Worm (Caenorhabditis elegans): ENCODE data around the gene E01B7.2.
"Not testable (repeated sequence)": the region's sequence is repeated elsewhere in the genome, so short reads cannot be mapped to it uniquely, and the experiment has no call there.

Gene E01B7.2

DNA sequence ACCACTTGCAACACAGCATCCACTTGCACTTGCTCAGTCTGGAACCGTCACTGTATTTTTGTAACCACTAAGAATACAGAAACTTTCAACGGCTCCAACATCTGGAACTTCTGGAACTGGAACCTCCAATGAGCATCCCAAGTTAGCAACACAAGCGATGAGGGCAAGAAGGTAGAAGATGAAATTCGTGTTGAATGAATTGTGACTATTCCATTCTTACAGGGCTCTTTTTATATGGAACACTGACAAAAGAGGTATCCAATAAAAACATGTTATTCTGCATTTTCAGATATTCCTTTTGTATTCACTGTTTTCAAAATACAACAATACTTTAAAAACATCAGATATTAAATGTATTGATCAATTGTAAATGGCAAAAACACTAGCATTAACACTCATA is 27.6 kb upstream of the E01B7.2 start, which contains the start of gene C06H5.11:
Gene C06H5.11 (minus strand): TSS at position 101 of the 400 bp plus-strand sequence.
- not testable (repeated sequence) for TF ChIP-seq sptf-1 (tag; optimal IDR thresholded peaks at IDR 0.05); ztf-11 (tag; optimal IDR thresholded peaks at IDR 0.05); bed-3 (GFP tag; optimal IDR thresholded peaks at IDR 0.05)

DNA sequence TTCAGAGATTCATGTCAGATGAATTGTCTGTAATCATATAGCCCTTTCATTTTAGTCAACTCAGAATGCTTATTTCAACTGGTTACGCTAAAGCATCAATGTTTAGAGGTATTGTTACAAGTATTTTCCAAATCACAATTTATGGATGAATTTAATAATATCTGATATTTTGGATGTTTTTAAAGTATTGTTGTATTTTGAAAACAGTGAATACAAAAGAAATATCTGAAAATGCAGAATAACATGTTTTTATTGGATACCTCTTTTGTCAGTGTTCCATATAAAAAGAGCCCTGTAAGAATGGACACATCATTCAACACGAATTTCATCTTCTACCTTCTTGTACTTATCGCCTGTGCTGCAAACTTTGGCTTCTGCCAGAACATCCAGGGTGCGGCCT is 27.1 kb upstream of the E01B7.2 start, which contains the start of gene C06H5.12:
Gene C06H5.12 (plus strand): TSS at position 301 of the 400 bp plus-strand sequence.
- not testable (repeated sequence) for TF ChIP-seq lin-13 (tag; optimal IDR thresholded peaks at IDR 0.05); unc-39 (tag; optimal IDR thresholded peaks at IDR 0.05); flh-1 (GFP tag; optimal IDR thresholded peaks at IDR 0.05)

DNA sequence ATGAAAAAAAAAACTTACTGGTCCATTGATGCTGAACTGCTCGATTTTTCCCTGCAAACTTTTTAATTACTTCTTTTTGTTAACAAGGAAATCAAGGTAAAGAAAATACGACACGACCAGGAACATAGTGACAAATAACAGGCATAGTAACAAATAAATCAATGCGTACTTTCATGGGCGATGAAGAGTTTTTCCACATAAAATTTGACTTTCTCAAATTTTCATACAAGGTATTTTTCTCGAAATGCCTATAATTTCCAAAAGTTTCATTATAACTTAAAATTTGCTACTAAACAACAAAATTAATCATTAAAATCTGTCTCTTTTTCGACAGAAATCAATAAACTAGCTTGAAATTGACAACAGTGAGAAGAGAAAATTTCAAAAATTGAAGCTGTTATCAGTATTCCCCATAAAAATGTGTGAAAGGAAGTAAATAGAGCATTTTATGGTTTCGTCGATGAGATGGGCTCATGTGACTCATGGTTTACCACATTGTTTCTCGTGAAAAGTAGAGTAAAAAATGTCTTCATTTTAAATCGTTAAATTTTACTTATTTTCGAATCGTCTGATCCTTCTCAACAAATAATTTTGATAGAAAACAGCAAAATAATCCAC is 24.7 kb upstream of the E01B7.2 start, which contains the start of gene fbxa-156:
Gene fbxa-156 (minus strand): TSS at position 51 of the 618 bp plus-strand sequence.
- TF ChIP-seq ceh-43 (GFP tag; optimal IDR thresholded peaks at IDR 0.05), result no peak

DNA sequence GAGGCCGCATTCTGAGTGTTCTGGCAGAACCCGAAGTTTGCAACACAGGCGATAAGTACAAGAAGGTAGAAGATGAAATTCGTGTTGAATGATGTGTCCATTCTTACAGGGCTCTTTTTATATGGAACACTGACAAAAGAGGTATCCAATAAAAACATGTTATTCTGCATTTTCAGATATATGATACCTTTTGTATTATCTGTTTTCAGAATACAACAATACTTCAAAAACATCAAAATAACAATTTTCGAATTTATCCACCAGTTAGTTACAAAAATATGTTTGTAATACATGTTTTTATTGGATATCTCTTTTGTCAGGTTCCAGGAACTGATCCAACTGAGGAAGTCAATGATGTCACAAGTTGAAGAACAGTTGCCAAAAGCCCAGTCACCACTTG is 23.9 kb upstream of the E01B7.2 start, which contains the start of gene C06H5.13:
Gene C06H5.13 (minus strand): TSS at position 101 of the 400 bp plus-strand sequence.
- TF ChIP-seq lsy-2 (tag; optimal IDR thresholded peaks at IDR 0.05); M03D4.4 (tag; optimal IDR thresholded peaks at IDR 0.05); ces-1 (GFP tag; optimal IDR thresholded peaks at IDR 0.05): not testable (repeated sequence)

DNA sequence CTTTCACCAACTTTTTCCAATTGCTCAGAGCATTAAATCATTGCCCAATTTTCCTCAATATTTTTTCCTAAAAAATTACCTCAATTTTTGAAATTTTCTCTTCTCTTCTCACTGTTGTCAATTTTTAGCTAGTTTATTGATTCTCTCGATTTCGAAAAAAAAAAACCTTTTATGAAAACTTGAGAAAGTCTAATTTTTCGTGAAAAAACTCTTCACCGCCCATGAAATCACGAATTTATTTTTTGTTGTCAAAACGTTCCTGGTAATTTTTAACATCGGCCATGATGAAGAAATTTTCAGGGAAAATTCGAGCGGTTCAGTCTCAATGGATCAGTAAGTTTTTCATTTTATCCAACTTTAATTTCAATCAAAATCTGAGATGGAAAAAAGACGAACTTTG is 22.1 kb upstream of the E01B7.2 start, which contains the start of gene fbxa-157:
Gene fbxa-157 (plus strand): TSS at position 301 of the 400 bp plus-strand sequence.
- TF ChIP-seq flh-1 (GFP tag; optimal IDR thresholded peaks at IDR 0.05) (no peak), sem-2 (GFP tag; optimal IDR thresholded peaks at IDR 0.05) (no peak), bed-3 (GFP tag; optimal IDR thresholded peaks at IDR 0.05) (no peak), mep-1 (tag; optimal IDR thresholded peaks at IDR 0.05) (no peak), lsy-2 (tag; optimal IDR thresholded peaks at IDR 0.05) (no peak), ceh-83 (GFP tag; optimal IDR thresholded peaks at IDR 0.05) (no peak), ces-1 (GFP tag; optimal IDR thresholded peaks at IDR 0.05) (no peak), drap-1 (GFP tag; optimal IDR thresholded peaks at IDR 0.05) (no peak), ham-2 (GFP tag; optimal IDR thresholded peaks at IDR 0.05) (no peak), mls-2 (tag; optimal IDR thresholded peaks at IDR 0.05) (no peak), ztf-11 (tag; optimal IDR thresholded peaks at IDR 0.05) (no peak), pha-4 (tag; optimal IDR thresholded peaks at IDR 0.05) (no peak), sptf-1 (tag; optimal IDR thresholded peaks at IDR 0.05) (no peak), elt-3 (tag; optimal IDR thresholded peaks at IDR 0.05) (no peak), nhr-237 (tag; optimal IDR thresholded peaks at IDR 0.05) (no peak)

DNA sequence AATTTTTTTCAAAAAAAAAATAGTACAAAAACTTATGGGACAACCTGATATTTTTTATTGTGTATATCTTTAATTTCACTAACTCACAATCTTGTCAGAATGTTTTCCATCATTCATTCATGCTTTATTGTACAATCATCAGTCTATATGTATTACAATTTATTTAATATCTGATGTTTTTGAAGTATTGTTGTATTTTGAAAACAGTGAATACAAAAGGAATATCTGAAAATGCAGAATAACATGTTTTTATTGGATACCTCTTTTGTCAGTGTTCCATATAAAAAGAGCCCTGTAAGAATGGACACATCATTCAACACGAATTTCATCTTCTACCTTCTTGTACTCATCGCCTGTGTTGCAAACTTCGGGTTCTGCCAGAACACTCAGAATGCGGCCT is 17.7 kb upstream of the E01B7.2 start, which contains the start of gene C06H5.14:
Gene C06H5.14 (plus strand): TSS at position 301 of the 400 bp plus-strand sequence.
- not testable (repeated sequence) for TF ChIP-seq bed-3 (GFP tag; optimal IDR thresholded peaks at IDR 0.05); lin-13 (tag; optimal IDR thresholded peaks at IDR 0.05); mls-2 (tag; optimal IDR thresholded peaks at IDR 0.05)

DNA sequence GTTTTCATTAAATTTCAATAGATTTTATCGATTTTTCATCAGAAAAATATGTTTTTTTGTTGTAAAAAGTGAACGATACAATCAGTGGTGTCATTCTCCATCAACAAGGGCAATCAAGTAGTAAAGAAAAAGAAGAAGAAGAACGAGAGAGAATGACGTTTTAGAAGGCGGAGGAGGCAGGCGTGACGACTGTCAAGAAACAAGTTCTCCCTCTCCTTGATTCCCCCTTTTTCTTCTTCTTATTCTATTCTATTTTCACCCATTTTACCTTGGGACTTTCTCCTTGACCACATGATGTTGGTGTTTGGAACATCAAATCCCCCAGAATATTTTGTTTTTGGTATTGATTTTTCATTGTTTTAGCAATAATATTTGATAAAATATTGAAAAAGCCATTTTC is 15.8 kb upstream of the E01B7.2 start:
- TF ChIP-seq elt-1 (tag; optimal IDR thresholded peaks at IDR 0.05; ENCODE audit: borderline replicate concordance, insufficient read depth) (no peak), ceh-43 (GFP tag; optimal IDR thresholded peaks at IDR 0.05) (no peak), ces-1 (GFP tag; optimal IDR thresholded peaks at IDR 0.05) (no peak), drap-1 (GFP tag; optimal IDR thresholded peaks at IDR 0.05) (no peak), blmp-1 (tag; optimal IDR thresholded peaks at IDR 0.05) (no peak), nhr-2 (tag; optimal IDR thresholded peaks at IDR 0.05) (no peak), ceh-39 (tag; optimal IDR thresholded peaks at IDR 0.05) (no peak), ztf-11 (tag; optimal IDR thresholded peaks at IDR 0.05) (no peak), sem-2 (GFP tag; optimal IDR thresholded peaks at IDR 0.05) (no peak), nhr-28 (tag; optimal IDR thresholded peaks at IDR 0.05) (no peak), nhr-76 (tag; optimal IDR thresholded peaks at IDR 0.05) (no peak), M03D4.4 (tag; optimal IDR thresholded peaks at IDR 0.05) (no peak), flh-1 (GFP tag; optimal IDR thresholded peaks at IDR 0.05) (no peak), mls-2 (tag; optimal IDR thresholded peaks at IDR 0.05) (no peak), ham-2 (GFP tag; optimal IDR thresholded peaks at IDR 0.05) (no peak), nhr-237 (tag; optimal IDR thresholded peaks at IDR 0.05) (no peak), lin-32 (GFP tag; optimal IDR thresholded peaks at IDR 0.05) (no peak), mab-5 (tag; optimal IDR thresholded peaks at IDR 0.05) (no peak)
